Worm (Caenorhabditis elegans): Measurements from ENCODE around the gene R11G10.3.

The R11G10.3 gene

DNA sequence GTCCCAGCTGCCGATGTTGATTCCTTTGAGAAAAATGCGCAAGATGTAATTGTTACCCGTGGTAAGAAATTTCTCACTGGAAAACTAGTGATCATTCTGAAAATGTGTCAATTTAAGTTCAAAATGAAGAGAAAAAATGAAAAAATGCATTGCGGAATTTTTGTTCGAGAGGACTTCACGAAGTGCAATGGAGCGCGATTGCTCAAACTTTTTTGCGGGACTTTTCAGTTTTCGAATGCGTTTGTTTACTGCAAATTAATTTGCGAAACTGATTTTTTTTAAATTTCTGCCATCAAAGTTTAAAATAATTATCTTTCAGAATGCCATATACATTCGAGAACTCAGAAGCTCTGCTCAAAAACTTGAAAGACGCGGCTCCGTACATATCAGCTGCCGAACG, 45.2 kb downstream of the R11G10.3 start, which contains the start of the genes nuaf-1 and bir-2 (continued):
- TF ChIP-seq nhr-90 (tag; optimal IDR thresholded peaks at IDR 0.05) (no peak), ama-1 (optimal IDR thresholded peaks at IDR 0.05) (no peak), ama-1 (GFP tag; optimal IDR thresholded peaks at IDR 0.05) (no peak), ceh-79 (tag; optimal IDR thresholded peaks at IDR 0.05) (no peak), dpl-1 (GFP tag; optimal IDR thresholded peaks at IDR 0.05) (no peak), ekl-4 (GFP tag; IDR thresholded peaks at IDR 0.05) (no peak), snpc-4 (GFP tag; optimal IDR thresholded peaks at IDR 0.05) (no peak), snpc-4 (tag; optimal IDR thresholded peaks at IDR 0.05) (peak in 2 of 4 experiments; percentile 17 to 40), F10E7.11 (tag; optimal IDR thresholded peaks at IDR 0.05) (no peak), madf-8 (GFP tag; conservative IDR thresholded peaks at IDR 0.05) (no peak), Y56A3A.18 (GFP tag; IDR thresholded peaks at IDR 0.05) (no peak), ztf-6 (GFP tag; IDR thresholded peaks at IDR 0.05) (no peak), ceh-40 (GFP tag; IDR thresholded peaks at IDR 0.05) (no peak), pbrm-1 (GFP tag; IDR thresholded peaks at IDR 0.05) (no peak), him-1 (tag; optimal IDR thresholded peaks at IDR 0.05) (no peak), zim-3 (tag; optimal IDR thresholded peaks at IDR 0.05) (no peak), T07F8.4 (tag; optimal IDR thresholded peaks at IDR 0.05) (no peak), ztf-25 (GFP tag; IDR thresholded peaks at IDR 0.05) (no peak), C17E4.6 (GFP tag; IDR thresholded peaks at IDR 0.05) (no peak), pha-4 (tag; optimal IDR thresholded peaks at IDR 0.05) (no peak), sptf-2 (GFP tag; optimal IDR thresholded peaks at IDR 0.05) (no peak), attf-5 (GFP tag; optimal IDR thresholded peaks at IDR 0.05) (peak; percentile 9), lsl-1 (GFP tag; optimal IDR thresholded peaks at IDR 0.05) (peak; percentile 41), snpc-3.4 (tag; optimal IDR thresholded peaks at IDR 0.05) (peak; percentile 67), ztf-18 (tag; optimal IDR thresholded peaks at IDR 0.05) (no peak), let-526 (GFP tag; IDR thresholded peaks at IDR 0.05) (no peak), bed-1 (GFP tag; IDR thresholded peaks at IDR 0.05) (no peak), lag-1 (GFP tag; IDR thresholded peaks at IDR 0.05) (no peak), B0336.3 (GFP tag; IDR thresholded peaks at IDR 0.05) (no peak), tlf-1 (GFP tag; optimal IDR thresholded peaks at IDR 0.05) (no peak), madf-6 (GFP tag; IDR thresholded peaks at IDR 0.05) (peak; percentile 63), T26A5.8 (tag; optimal IDR thresholded peaks at IDR 0.05) (no peak), hrde-1 (tag; optimal IDR thresholded peaks at IDR 0.05; ENCODE audit: borderline replicate concordance) (no peak), B0261.1 (tag; optimal IDR thresholded peaks at IDR 0.05) (no peak), egl-44 (GFP tag; IDR thresholded peaks at IDR 0.05) (no peak), lsy-27 (tag; optimal IDR thresholded peaks at IDR 0.05; ENCODE audit: borderline replicate concordance, insufficient read depth) (no peak), nhr-179 (tag; optimal IDR thresholded peaks at IDR 0.05) (no peak), mcd-1 (GFP tag; IDR thresholded peaks at IDR 0.05) (peak; percentile 94), lin-26 (GFP tag; IDR thresholded peaks at IDR 0.05) (no peak), ets-4 (GFP tag; optimal IDR thresholded peaks at IDR 0.05) (no peak), let-607 (tag; optimal IDR thresholded peaks at IDR 0.05) (no peak), Y53F4B.3 (GFP tag; IDR thresholded peaks at IDR 0.05) (no peak), hmg-1.2 (GFP tag; IDR thresholded peaks at IDR 0.05) (0 out of 2 replicates have a peak, but pooled peaks have one; percentile 8), snpc-1.3 (tag; optimal IDR thresholded peaks at IDR 0.05; ENCODE audit: insufficient read depth) (no peak), lin-54 (GFP tag; optimal IDR thresholded peaks at IDR 0.05) (peak; percentile 65), somi-1 (GFP tag; optimal IDR thresholded peaks at IDR 0.05) (no peak), mel-28 (tag; optimal IDR thresholded peaks at IDR 0.05; ENCODE audit: borderline replicate concordance) (no peak), sdz-38 (tag; optimal IDR thresholded peaks at IDR 0.05) (no peak), attf-3 (GFP tag; conservative IDR thresholded peaks at IDR 0.05) (no peak), efl-1 (GFP tag; optimal IDR thresholded peaks at IDR 0.05) (peak; percentile 46)
